Fruit fly (Drosophila melanogaster): ENCODE data around the gene GstD8.
A peak's percentile ranks its signal among the peaks of the same experiment; 100 is the strongest.

The GstD8 gene

dm6 chr3R:12359837-12360236, 20.0 kb upstream of the GstD8 start, which contains the start of gene CG4115:
TSS of gene CG4115 (plus strand) at chr3R:12360008.
- no peak for TF ChIP-seq CG33017 (tag; optimal IDR thresholded peaks at IDR 0.05)
- no peak for TF ChIP-seq Crg-1 (GFP tag; optimal IDR thresholded peaks at IDR 0.05)
- no peak for TF ChIP-seq bab1 (GFP tag; optimal IDR thresholded peaks at IDR 0.05)
- no peak for TF ChIP-seq CG7101 (tag; optimal IDR thresholded peaks at IDR 0.05)
- no peak for TF ChIP-seq toe (GFP tag; optimal IDR thresholded peaks at IDR 0.05)
- no peak for TF ChIP-seq cnc (optimal IDR thresholded peaks at IDR 0.05)
- TF ChIP-seq cic (GFP tag; optimal IDR thresholded peaks at IDR 0.05) = no peak

DNA sequence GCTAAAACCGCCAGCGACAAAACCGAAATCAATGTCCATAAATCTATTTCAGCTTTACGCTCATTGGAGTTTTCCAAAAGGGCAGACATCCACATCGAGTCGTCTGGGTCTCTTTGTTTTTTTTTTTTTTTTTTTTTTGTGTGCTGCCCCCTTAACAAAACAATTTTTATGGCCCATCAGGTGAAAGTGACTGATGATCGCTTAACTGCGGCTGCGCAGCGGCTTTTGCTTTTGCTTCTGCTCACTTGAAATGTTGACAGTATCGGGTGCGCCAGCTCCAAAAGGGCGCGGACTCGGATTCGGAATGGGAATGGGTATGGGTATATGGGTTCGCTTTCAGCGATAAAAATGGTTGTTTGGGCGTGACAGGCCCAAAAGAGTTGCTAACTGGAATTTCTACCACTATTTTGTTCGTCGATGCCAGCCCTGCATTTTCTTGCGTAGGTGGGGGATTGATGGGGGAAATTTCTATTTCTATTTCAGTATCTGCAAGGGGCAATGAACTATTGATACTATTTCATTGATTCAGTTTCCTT, 17.8 kb upstream of the GstD8 start:
- TF ChIP-seq cic (GFP tag; optimal IDR thresholded peaks at IDR 0.05) (no peak), Mnt (GFP tag; optimal IDR thresholded peaks at IDR 0.05) (no peak), CG5204 (GFP tag; optimal IDR thresholded peaks at IDR 0.05) (no peak), CG12768 (GFP tag; optimal IDR thresholded peaks at IDR 0.05) (no peak), CG7045 (GFP tag; optimal IDR thresholded peaks at IDR 0.05) (no peak), CG14711 (tag; optimal IDR thresholded peaks at IDR 0.05) (no peak), Clk (GFP tag; optimal IDR thresholded peaks at IDR 0.05) (no peak), CG11617 (GFP tag; optimal IDR thresholded peaks at IDR 0.05) (no peak), pad (GFP tag; optimal IDR thresholded peaks at IDR 0.05) (no peak), ovo (GFP tag; optimal IDR thresholded peaks at IDR 0.05) (no peak), toe (GFP tag; optimal IDR thresholded peaks at IDR 0.05) (no peak), kay (GFP tag; ENCODE audit: borderline replicate concordance) (no peak), cnc (optimal IDR thresholded peaks at IDR 0.05) (no peak), tj (GFP tag; optimal IDR thresholded peaks at IDR 0.05) (no peak), Crg-1 (GFP tag; optimal IDR thresholded peaks at IDR 0.05) (no peak), bab1 (GFP tag; optimal IDR thresholded peaks at IDR 0.05) (no peak), Hr96 (GFP tag; optimal IDR thresholded peaks at IDR 0.05) (no peak), CG33017 (tag; optimal IDR thresholded peaks at IDR 0.05) (no peak), CG1620 (GFP tag; optimal IDR thresholded peaks at IDR 0.05) (no peak), CG7101 (tag; optimal IDR thresholded peaks at IDR 0.05) (no peak)

- TF ChIP-seq CG5204 (GFP tag; optimal IDR thresholded peaks at IDR 0.05) (no peak), bab1 (GFP tag; optimal IDR thresholded peaks at IDR 0.05) (peak; percentile 16), CG7045 (GFP tag; optimal IDR thresholded peaks at IDR 0.05) (no peak), ovo (GFP tag; optimal IDR thresholded peaks at IDR 0.05) (no peak)
These were observed 16.3 kb upstream of the GstD8 start for dm6 chr3R:12363544-12363943.

- TF ChIP-seq CG7101 (tag; optimal IDR thresholded peaks at IDR 0.05) (no peak), CG14711 (tag; optimal IDR thresholded peaks at IDR 0.05) (no peak), Mnt (GFP tag; optimal IDR thresholded peaks at IDR 0.05) (no peak), Clk (GFP tag; optimal IDR thresholded peaks at IDR 0.05) (no peak), pad (GFP tag; optimal IDR thresholded peaks at IDR 0.05) (no peak), CG7045 (GFP tag; optimal IDR thresholded peaks at IDR 0.05) (no peak), Hr96 (GFP tag; optimal IDR thresholded peaks at IDR 0.05) (no peak), CG5204 (GFP tag; optimal IDR thresholded peaks at IDR 0.05) (no peak)
These were observed 15.2 kb upstream of the GstD8 start, which contains the start of gene Tim17a1 for dm6 chr3R:12364580-12364979. TSS of gene Tim17a1 (minus strand) at chr3R:12364680.

dm6 chr3R:12365264-12365840, 14.5 kb upstream of the GstD8 start, which contains the start of gene GstD10:
TSS of gene GstD10 (minus strand) at chr3R:12365735.
- TF ChIP-seq CG33017 (tag; optimal IDR thresholded peaks at IDR 0.05) (no peak), pad (GFP tag; optimal IDR thresholded peaks at IDR 0.05) (no peak), CG5204 (GFP tag; optimal IDR thresholded peaks at IDR 0.05) (no peak), tj (GFP tag; optimal IDR thresholded peaks at IDR 0.05) (no peak), Mnt (GFP tag; optimal IDR thresholded peaks at IDR 0.05) (no peak), CG11617 (GFP tag; optimal IDR thresholded peaks at IDR 0.05) (no peak), Hr96 (GFP tag; optimal IDR thresholded peaks at IDR 0.05) (no peak), CG12768 (GFP tag; optimal IDR thresholded peaks at IDR 0.05) (no peak), Crg-1 (GFP tag; optimal IDR thresholded peaks at IDR 0.05) (no peak), bab1 (GFP tag; optimal IDR thresholded peaks at IDR 0.05) (no peak), CG1620 (GFP tag; optimal IDR thresholded peaks at IDR 0.05) (no peak), kay (GFP tag; ENCODE audit: borderline replicate concordance) (no peak)

DNA sequence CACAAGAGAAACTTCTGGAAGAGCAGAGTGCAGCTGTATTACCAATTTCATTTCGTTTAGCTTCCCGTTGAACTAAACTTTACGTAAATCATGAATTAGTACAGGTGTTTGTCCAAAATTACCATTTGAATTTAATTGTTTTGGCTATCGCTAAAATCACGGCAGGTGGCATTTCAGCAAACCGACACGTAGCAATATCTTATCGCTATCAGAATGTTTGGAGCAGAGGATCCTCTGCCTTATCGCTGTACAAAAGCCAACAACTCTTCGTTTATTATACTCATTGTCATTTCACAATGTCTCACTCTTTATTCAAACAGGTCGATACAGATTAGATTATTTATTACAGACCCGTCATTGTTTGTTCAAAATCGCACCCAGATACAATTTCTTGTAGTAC, 13.9 kb upstream of the GstD8 start:
- peak; percentile 26 for TF ChIP-seq cic (GFP tag; optimal IDR thresholded peaks at IDR 0.05)
- no peak for TF ChIP-seq Mnt (GFP tag; optimal IDR thresholded peaks at IDR 0.05)
- no peak for TF ChIP-seq ovo (GFP tag; optimal IDR thresholded peaks at IDR 0.05)
- TF ChIP-seq kay (GFP tag; ENCODE audit: borderline replicate concordance) = peak; percentile 8
- TF ChIP-seq CG7045 (GFP tag; optimal IDR thresholded peaks at IDR 0.05) = no peak

DNA sequence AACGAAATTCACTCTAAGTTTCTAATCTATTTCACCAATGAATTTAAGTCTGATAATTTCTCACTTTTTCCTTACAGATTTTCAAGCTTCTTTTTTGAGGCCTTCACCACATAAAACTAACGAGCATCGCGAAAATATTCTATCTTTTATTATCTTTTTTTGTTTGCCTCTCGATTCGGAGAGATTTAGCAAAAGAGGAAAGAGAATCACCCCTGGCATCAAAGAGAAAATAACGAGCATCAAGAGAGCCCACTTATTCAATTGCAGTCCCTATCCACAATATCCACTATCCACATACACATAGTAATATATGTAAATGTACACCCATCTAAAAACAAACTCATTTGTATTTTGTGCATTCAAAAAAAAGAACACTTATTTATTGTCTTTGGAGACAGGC, 12.3 kb upstream of the GstD8 start, which contains the start of gene GstD9:
Gene GstD9 (minus strand): TSS at position 101 of the 400 bp plus-strand sequence.
- TF ChIP-seq CG5204 (GFP tag; optimal IDR thresholded peaks at IDR 0.05) (no peak), cnc (optimal IDR thresholded peaks at IDR 0.05) (no peak), CG7101 (tag; optimal IDR thresholded peaks at IDR 0.05) (no peak), CG33017 (tag; optimal IDR thresholded peaks at IDR 0.05) (no peak), bab1 (GFP tag; optimal IDR thresholded peaks at IDR 0.05) (no peak), CG12768 (GFP tag; optimal IDR thresholded peaks at IDR 0.05) (no peak), Clk (GFP tag; optimal IDR thresholded peaks at IDR 0.05) (no peak), toe (GFP tag; optimal IDR thresholded peaks at IDR 0.05) (no peak), kay (GFP tag; ENCODE audit: borderline replicate concordance) (no peak), CG1620 (GFP tag; optimal IDR thresholded peaks at IDR 0.05) (no peak), ovo (GFP tag; optimal IDR thresholded peaks at IDR 0.05) (no peak), pad (GFP tag; optimal IDR thresholded peaks at IDR 0.05) (no peak)
